Fruit fly (Drosophila melanogaster) whole organism, pupa: ENCODE data around the gene GstD11.
A peak's percentile ranks its signal among the peaks of the same experiment; 100 is the strongest.

Experiments
- CG10348 ChIP-seq: fragments of 200-800 bp; sonication (Bioruptor generic); IDR thresholded peaks from 2 replicates; pipeline ENCODE4 v1.3.6; 2022; ENCODE audit warnings: missing biosample characterization, missing genetic modification characterization
- EcR ChIP-seq: fragments of 200-800 bp; sonication (Bioruptor generic); optimal IDR thresholded peaks from 3 replicates; lab custom pipeline; 2019; ENCODE audit warnings: missing biosample characterization, missing genetic modification characterization, mild to moderate bottlenecking, moderate library complexity, missing genetic modification reagents
- Ets98B ChIP-seq: fragments of 200-800 bp; sonication (Bioruptor generic); IDR thresholded peaks from 2 replicates; pipeline ENCODE4 v1.3.6; 2022; ENCODE audit warnings: missing biosample characterization, missing genetic modification characterization
- Snoo ChIP-seq: fragments of 200-800 bp; sonication (Bioruptor generic); optimal IDR thresholded peaks from 3 replicates; lab custom pipeline; 2017; ENCODE audit warnings: missing biosample characterization, mild to moderate bottlenecking, missing genetic modification characterization, inconsistent platforms
- gl ChIP-seq: fragments of 200-800 bp; sonication (Bioruptor generic); optimal IDR thresholded peaks from 2 replicates; lab custom pipeline; 2018; ENCODE audit warnings: missing biosample characterization, mild to moderate bottlenecking, missing genetic modification characterization

- TF ChIP-seq CG10348 (GFP tag; lab: Robert Waterston, UW) (no peak), EcR (GFP tag; lab: Kevin White, UChicago) (peak; percentile 14), gl (no peak), Ets98B (GFP tag; lab: Robert Waterston, UW) (no peak), Snoo (no peak)
Observed at dm6 chr3R:12408160-12408559, 25.0 kb downstream of the GstD11 start, which contains the start of gene CG5196.
